Fruit fly (Drosophila melanogaster) whole organism, embryonic: ENCODE measurements around the gene CG33230.

Experiments used
- Adf1 ChIP-seq: fragments of 200-800 bp; sonication (Bioruptor generic); IDR thresholded peaks from 2 replicates; pipeline ENCODE4 v1.3.6; 2022; ENCODE audit warnings: missing biosample characterization, missing genetic modification characterization
- Antp ChIP-seq: fragments of 200-800 bp; sonication (Bioruptor generic); optimal IDR thresholded peaks from 3 replicates; lab custom pipeline; 2016; ENCODE audit warnings: missing biosample characterization, missing genetic modification characterization
- Asciz ChIP-seq: fragments of 200-800 bp; sonication (Bioruptor generic); optimal IDR thresholded peaks from 2 replicates; lab custom pipeline; 2017; ENCODE audit warnings: missing biosample characterization, mild to moderate bottlenecking, missing genetic modification characterization, missing genetic modification reagents
- Awh ChIP-seq: fragments of 200-800 bp; sonication (Bioruptor generic); IDR thresholded peaks from 2 replicates; pipeline ENCODE4, ENCODE4 v1.3.6; 2022; ENCODE audit warnings: missing biosample characterization, missing genetic modification characterization
- CG10321 ChIP-seq: fragments of 200-800 bp; sonication (Bioruptor generic); IDR thresholded peaks from 2 replicates; pipeline ENCODE4 v1.3.6; 2022; ENCODE audit warnings: missing biosample characterization, missing genetic modification characterization
- CG11695 ChIP-seq: fragments of 200-800 bp; sonication (Bioruptor generic); IDR thresholded peaks from 3 replicates; pipeline ENCODE4 v1.3.6; 2022; ENCODE audit warnings: missing biosample characterization, missing genetic modification characterization
- CG12219 ChIP-seq: fragments of 200-800 bp; sonication (Bioruptor generic); optimal IDR thresholded peaks from 3 replicates; lab custom pipeline; 2018; ENCODE audit warnings: missing biosample characterization, mild to moderate bottlenecking, missing genetic modification characterization
- CG13296 ChIP-seq: fragments of 200-800 bp; sonication (Bioruptor generic); optimal IDR thresholded peaks from 3 replicates; lab custom pipeline; 2018; ENCODE audit warnings: missing biosample characterization, mild to moderate bottlenecking, missing genetic modification characterization
- CG14441 ChIP-seq: fragments of 200-800 bp; sonication (Bioruptor generic); IDR thresholded peaks from 2 replicates; pipeline ENCODE4 v1.3.6; 2022; ENCODE audit warnings: missing biosample characterization, missing genetic modification characterization
- CG15479 ChIP-seq: fragments of 200-800 bp; sonication (Bioruptor generic); optimal IDR thresholded peaks from 3 replicates; lab custom pipeline; 2019; ENCODE audit warnings: missing biosample characterization, mild to moderate bottlenecking, missing genetic modification characterization, moderate library complexity
- CG15696 ChIP-seq: fragments of 200-800 bp; sonication (Bioruptor generic); optimal IDR thresholded peaks from 2 replicates; lab custom pipeline; 2019; ENCODE audit warnings: missing biosample characterization, mild to moderate bottlenecking, missing genetic modification characterization, moderate library complexity
- CG1792 ChIP-seq: fragments of 200-800 bp; sonication (Bioruptor generic); optimal IDR thresholded peaks from 2 replicates; lab custom pipeline; 2016; ENCODE audit warnings: missing biosample characterization, missing genetic modification characterization
- CG18764 ChIP-seq: fragments of 200-800 bp; sonication (Bioruptor generic); optimal IDR thresholded peaks from 3 replicates; lab custom pipeline; 2016; ENCODE audit warnings: missing biosample characterization, missing genetic modification characterization
- CG34376 ChIP-seq: fragments of 200-800 bp; sonication (Bioruptor generic); optimal IDR thresholded peaks from 2 replicates; lab custom pipeline; 2018; ENCODE audit warnings: missing biosample characterization, mild to moderate bottlenecking, missing genetic modification characterization
- CG3847 ChIP-seq: fragments of 200-800 bp; sonication (Bioruptor generic); IDR thresholded peaks from 2 replicates; pipeline ENCODE4 v1.3.6; 2022; ENCODE audit warnings: missing biosample characterization, missing genetic modification characterization
- CG4707 ChIP-seq: fragments of 200-800 bp; sonication (Bioruptor generic); optimal IDR thresholded peaks from 2 replicates; lab custom pipeline; 2018; ENCODE audit warnings: missing biosample characterization, mild to moderate bottlenecking, missing genetic modification characterization, moderate library complexity
- CG6765 ChIP-seq: fragments of 200-800 bp; sonication (Bioruptor generic); optimal IDR thresholded peaks from 3 replicates; lab custom pipeline; 2017; ENCODE audit warnings: missing biosample characterization, mild to moderate bottlenecking, missing genetic modification characterization
- CG6791 ChIP-seq: fragments of 200-800 bp; sonication (Bioruptor generic); IDR thresholded peaks from 3 replicates; pipeline ENCODE4 v1.3.6; 2022; ENCODE audit warnings: missing biosample characterization, missing genetic modification characterization; ENCODE audit not compliant: partially characterized antibody
- CG6813 ChIP-seq: fragments of 200-800 bp; sonication (Bioruptor generic); optimal IDR thresholded peaks from 2 replicates; lab custom pipeline; 2017; ENCODE audit warnings: missing biosample characterization, missing genetic modification characterization, mild to moderate bottlenecking, moderate library complexity, missing genetic modification reagents
- CG7556 ChIP-seq: fragments of 200-800 bp; sonication (Bioruptor generic); optimal IDR thresholded peaks from 2 replicates; lab custom pipeline; 2017; ENCODE audit warnings: missing biosample characterization, mild to moderate bottlenecking, missing genetic modification characterization
- CG7928 ChIP-seq: fragments of 200-800 bp; sonication (Bioruptor generic); optimal IDR thresholded peaks from 2 replicates; lab custom pipeline; 2017; ENCODE audit warnings: missing biosample characterization, mild to moderate bottlenecking, missing genetic modification characterization
- CG7987 ChIP-seq: fragments of 200-800 bp; sonication (Bioruptor generic); optimal IDR thresholded peaks from 2 replicates; lab custom pipeline; 2018; ENCODE audit warnings: missing biosample characterization, mild to moderate bottlenecking, missing genetic modification characterization, moderate library complexity
- CG9215 ChIP-seq: fragments of 200-800 bp; sonication (Bioruptor generic); IDR thresholded peaks from 2 replicates; pipeline ENCODE4 v1.3.6; 2022; ENCODE audit warnings: missing biosample characterization, missing genetic modification characterization
- Elba2 ChIP-seq: fragments of 200-800 bp; sonication (Bioruptor generic); optimal IDR thresholded peaks from 3 replicates; lab custom pipeline; 2016; ENCODE audit warnings: missing biosample characterization, missing genetic modification characterization
- GATAe ChIP-seq: fragments of 200-800 bp; sonication (Bioruptor generic); conservative IDR thresholded peaks from 2 replicates; pipeline ENCODE4 v1.3.6; 2022; ENCODE audit warnings: missing biosample characterization, missing genetic modification characterization
- H2.0 ChIP-seq: fragments of 200-800 bp; sonication (Bioruptor generic); IDR thresholded peaks from 2 replicates; pipeline ENCODE4 v1.3.6; 2022; ENCODE audit warnings: missing biosample characterization, missing genetic modification characterization
- Hmr ChIP-seq: fragments of 200-800 bp; sonication (Bioruptor generic); optimal IDR thresholded peaks from 3 replicates; lab custom pipeline; 2017; ENCODE audit warnings: mild to moderate bottlenecking, missing biosample characterization, missing genetic modification reagents, missing genetic modification characterization
- Hr3 ChIP-seq: fragments of 200-800 bp; sonication (Bioruptor generic); optimal IDR thresholded peaks from 3 replicates; lab custom pipeline; 2016; ENCODE audit warnings: missing biosample characterization, missing genetic modification characterization
- br ChIP-seq: fragments of >200 bp; optimal IDR thresholded peaks from 2 replicates; lab custom pipeline; 2017
- bsh ChIP-seq, 2 experiments: fragments of 200-800 bp; sonication (Bioruptor generic); optimal IDR thresholded peaks; 2 replicates each; lab custom pipeline; 2017 to 2018; ENCODE audit warnings: mild to moderate bottlenecking in 2 of 2, missing biosample characterization in 2 of 2, missing genetic modification characterization in 2 of 2, moderate library complexity in 1 of 2
- cato ChIP-seq: fragments of 200-800 bp; sonication (Bioruptor generic); optimal IDR thresholded peaks from 2 replicates; lab custom pipeline; 2016; ENCODE audit warnings: missing biosample characterization, missing genetic modification characterization, borderline replicate concordance
- disco-r ChIP-seq: fragments of 200-800 bp; sonication (Bioruptor generic); optimal IDR thresholded peaks from 2 replicates; lab custom pipeline; 2016; ENCODE audit warnings: missing biosample characterization, missing genetic modification characterization
- dysf ChIP-seq: fragments of 200-800 bp; sonication (Bioruptor generic); IDR thresholded peaks from 3 replicates; pipeline ENCODE4 v1.3.6; 2022; ENCODE audit warnings: missing biosample characterization, missing genetic modification characterization
- fu2 ChIP-seq: fragments of 200-800 bp; sonication (Bioruptor generic); optimal IDR thresholded peaks from 2 replicates; lab custom pipeline; 2016; ENCODE audit warnings: missing biosample characterization, missing genetic modification characterization
- gcm ChIP-seq: fragments of 200-800 bp; sonication (Bioruptor generic); optimal IDR thresholded peaks from 2 replicates; lab custom pipeline; 2019; ENCODE audit warnings: missing biosample characterization, mild to moderate bottlenecking, missing genetic modification characterization, moderate library complexity
- gcm2 ChIP-seq: fragments of 200-800 bp; sonication (Bioruptor generic); optimal IDR thresholded peaks from 2 replicates; lab custom pipeline; 2016; ENCODE audit warnings: missing biosample characterization, missing genetic modification characterization
- ham ChIP-seq: fragments of 200-800 bp; sonication (Bioruptor generic); IDR thresholded peaks from 2 replicates; pipeline ENCODE4 v1.3.6; 2022; ENCODE audit warnings: missing biosample characterization, missing genetic modification characterization
- insv ChIP-seq, 2 experiments: fragments of 200-800 bp; sonication (Bioruptor generic); optimal IDR thresholded peaks; 3 replicates each; lab custom pipeline; 2016 to 2018; ENCODE audit warnings: missing biosample characterization in 2 of 2, missing genetic modification characterization in 2 of 2
- inv ChIP-seq: fragments of 200-800 bp; sonication (Bioruptor generic); IDR thresholded peaks from 2 replicates; pipeline ENCODE4 v1.3.6; 2022; ENCODE audit warnings: missing biosample characterization, missing genetic modification characterization; ENCODE audit not compliant: partially characterized antibody
- kah ChIP-seq: fragments of 200-800 bp; sonication (Bioruptor generic); optimal IDR thresholded peaks from 2 replicates; lab custom pipeline; 2018; ENCODE audit warnings: missing biosample characterization, mild to moderate bottlenecking, missing genetic modification characterization
- knrl ChIP-seq: fragments of 200-800 bp; sonication (Bioruptor generic); IDR thresholded peaks from 3 replicates; pipeline ENCODE4 v1.3.6; 2022; ENCODE audit warnings: missing biosample characterization, missing genetic modification characterization; ENCODE audit not compliant: partially characterized antibody
- lab ChIP-seq: fragments of 200-800 bp; sonication (Bioruptor generic); optimal IDR thresholded peaks from 3 replicates; lab custom pipeline; 2017; ENCODE audit warnings: missing biosample characterization, missing genetic modification characterization, mild to moderate bottlenecking, moderate library complexity, missing genetic modification reagents
- onecut ChIP-seq: fragments of 200-800 bp; sonication (Bioruptor generic); IDR thresholded peaks from 2 replicates; pipeline ENCODE4 v1.3.6; 2022; ENCODE audit warnings: missing biosample characterization, missing genetic modification characterization
- p53 ChIP-seq: fragments of 200-800 bp; sonication (Bioruptor generic); optimal IDR thresholded peaks from 2 replicates; lab custom pipeline; 2016; ENCODE audit warnings: missing biosample characterization, missing genetic modification characterization
- pfk ChIP-seq: fragments of 200-800 bp; sonication (Bioruptor generic); optimal IDR thresholded peaks from 2 replicates; lab custom pipeline; 2018; ENCODE audit warnings: missing biosample characterization, mild to moderate bottlenecking, missing genetic modification characterization, moderate library complexity
- rib ChIP-seq: fragments of 200-800 bp; sonication (Bioruptor generic); IDR thresholded peaks from 2 replicates; pipeline ENCODE4 v1.3.6; 2022; ENCODE audit warnings: missing biosample characterization, missing genetic modification characterization
- scrt ChIP-seq: fragments of 200-800 bp; sonication (Bioruptor generic); optimal IDR thresholded peaks from 2 replicates; lab custom pipeline; 2018; ENCODE audit warnings: missing biosample characterization, mild to moderate bottlenecking, missing genetic modification characterization, moderate library complexity
- tin ChIP-seq: fragments of 200-800 bp; sonication (Bioruptor generic); optimal IDR thresholded peaks from 3 replicates; lab custom pipeline; 2016; ENCODE audit warnings: missing biosample characterization, missing genetic modification characterization
- zen ChIP-seq: fragments of 200-800 bp; sonication (Bioruptor generic); optimal IDR thresholded peaks from 3 replicates; lab custom pipeline; 2018; ENCODE audit warnings: missing biosample characterization, mild to moderate bottlenecking, missing genetic modification characterization, moderate library complexity

CG33230 gene

DNA sequence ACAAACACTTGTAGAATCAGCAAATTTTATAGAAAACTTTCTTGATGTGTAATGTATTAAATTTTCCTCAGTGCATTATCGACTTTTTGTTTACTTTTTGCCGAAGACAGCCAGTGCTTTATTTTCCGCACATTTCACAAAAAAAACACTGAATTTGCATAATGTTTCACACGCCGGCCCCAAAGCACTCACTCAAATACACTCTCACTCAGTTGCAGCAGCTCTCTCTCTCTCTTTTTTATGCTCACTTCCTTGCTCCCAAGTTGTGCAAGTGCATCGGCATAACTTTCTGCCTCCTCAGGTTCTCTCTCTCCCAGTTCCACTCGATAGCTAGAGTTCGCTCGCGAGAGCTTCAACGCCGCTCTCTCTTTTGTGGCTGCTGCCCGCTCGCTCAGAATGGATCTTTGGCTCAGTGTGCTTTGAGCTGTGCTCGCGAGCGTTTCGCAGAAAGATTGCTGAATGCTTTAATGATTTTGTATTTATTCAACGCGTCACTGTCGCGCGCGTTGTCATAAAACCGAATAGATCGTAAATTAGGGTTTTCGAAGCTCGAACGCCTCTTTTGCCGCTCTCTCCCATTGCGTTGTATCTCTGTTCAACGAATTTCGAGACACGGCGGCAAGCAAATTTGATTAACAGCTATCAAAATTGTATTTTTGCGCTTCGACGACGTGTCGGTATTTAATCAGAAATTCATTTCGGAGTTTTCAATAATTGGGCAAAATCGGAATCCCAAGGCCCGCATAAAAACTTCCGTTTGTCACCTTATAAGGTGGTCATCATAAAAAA lies 31.8 kb upstream of the CG33230 start (continued):
- TF ChIP-seq CG15479 (GFP tag; lab: Kevin White, UChicago): peak; percentile 58
- TF ChIP-seq CG1792: no peak
- peak in 1 of 2 experiments; percentile 67 for TF ChIP-seq bsh (GFP tag; optimal IDR thresholded peaks at IDR 0.05; lab: Kevin White, UChicago)
- TF ChIP-seq Elba2 (GFP tag; lab: Kevin White, UChicago): no peak
- peak; percentile 27; the same call in 1 of the 2 replicates for TF ChIP-seq Awh (GFP tag; lab: Robert Waterston, UW)
- no peak for TF ChIP-seq fu2 (GFP tag; lab: Kevin White, UChicago)
- TF ChIP-seq CG9215 (GFP tag; lab: Robert Waterston, UW): no peak
- 0 out of 2 replicates have a peak, but pooled peaks have one; percentile 31 for TF ChIP-seq H2.0
- no peak for TF ChIP-seq knrl (GFP tag; lab: Robert Waterston, UW)
- TF ChIP-seq cato (GFP tag; lab: Kevin White, UChicago): no peak
- no peak for TF ChIP-seq CG10321 (GFP tag; lab: Robert Waterston, UW)
- TF ChIP-seq insv (GFP tag; optimal IDR thresholded peaks at IDR 0.05; lab: Kevin White, UChicago): no peak
- TF ChIP-seq CG7556: no peak
- peak; percentile 34; the same call in 1 of the 2 replicates for TF ChIP-seq Adf1
- no peak for TF ChIP-seq ham (GFP tag; lab: Robert Waterston, UW)
- no peak for TF ChIP-seq Hr3 (GFP tag; lab: Kevin White, UChicago)
- no peak for TF ChIP-seq CG12219 (GFP tag; lab: Kevin White, UChicago)
- peak; percentile 38 for TF ChIP-seq lab (GFP tag; lab: Kevin White, UChicago)
- peak; percentile 53 for TF ChIP-seq CG6813 (GFP tag; lab: Kevin White, UChicago)
- no peak for TF ChIP-seq zen (tag; lab: Kevin White, UChicago)
- peak; percentile 56 for TF ChIP-seq CG7987 (GFP tag; lab: Kevin White, UChicago)
- TF ChIP-seq kah: peak; percentile 33
- TF ChIP-seq p53 (GFP tag; lab: Kevin White, UChicago): no peak
- TF ChIP-seq CG14441 (GFP tag; lab: Robert Waterston, UW): no peak
- peak; percentile 4 for TF ChIP-seq scrt (GFP tag; lab: Kevin White, UChicago)
- no peak for TF ChIP-seq CG3847 (GFP tag; lab: Robert Waterston, UW)
- TF ChIP-seq CG34376 (GFP tag; lab: Kevin White, UChicago): peak; percentile 66
- peak; percentile 24 for TF ChIP-seq Hmr (GFP tag; lab: Kevin White, UChicago)
- peak; percentile 60 for TF ChIP-seq CG6765 (GFP tag; lab: Kevin White, UChicago)
- TF ChIP-seq rib (GFP tag; lab: Robert Waterston, UW): peak; percentile 65
- TF ChIP-seq CG18764 (GFP tag; lab: Kevin White, UChicago): no peak
- peak; percentile 20; the same call in 1 of the 2 replicates for TF ChIP-seq inv (GFP tag; lab: Robert Waterston, UW)
- TF ChIP-seq CG11695: peak; percentile 54; the same call in 2 of the 3 replicates
- no peak for TF ChIP-seq CG15696 (tag; lab: Kevin White, UChicago)
- no peak for TF ChIP-seq pfk (GFP tag; lab: Kevin White, UChicago)
- TF ChIP-seq dysf (GFP tag; lab: Robert Waterston, UW): no peak
- no peak for TF ChIP-seq Asciz (GFP tag; lab: Kevin White, UChicago)
- no peak for TF ChIP-seq CG4707 (GFP tag; lab: Kevin White, UChicago)
- peak; percentile 37 for TF ChIP-seq CG13296 (GFP tag; lab: Kevin White, UChicago)
- TF ChIP-seq CG7928: no peak
- peak; percentile 22 for TF ChIP-seq gcm (GFP tag; lab: Kevin White, UChicago)
- no peak for TF ChIP-seq tin (GFP tag; lab: Kevin White, UChicago)
- TF ChIP-seq GATAe (GFP tag; lab: Robert Waterston, UW): no peak
- TF ChIP-seq Antp: no peak
- TF ChIP-seq disco-r (GFP tag; lab: Kevin White, UChicago): no peak
- TF ChIP-seq br: no peak
- peak; percentile 76 for TF ChIP-seq CG6791 (GFP tag; lab: Robert Waterston, UW)
- no peak for TF ChIP-seq gcm2 (GFP tag; lab: Kevin White, UChicago)
- peak; percentile 31; the same call in 1 of the 2 replicates for TF ChIP-seq onecut (GFP tag; lab: Robert Waterston, UW)
